Fruit fly (Drosophila melanogaster) whole organism, embryonic: ENCODE results near the gene alpha-PheRS.

ENCODE experiments used
- ATbp ChIP-seq: fragments of 200-800 bp; sonication (Bioruptor generic); optimal IDR thresholded peaks from 2 replicates; lab custom pipeline; 2017; ENCODE audit warnings: missing biosample characterization, mild to moderate bottlenecking, missing genetic modification characterization, missing genetic modification reagents
- CG10366 ChIP-seq: fragments of 200-800 bp; sonication (Bioruptor generic); IDR thresholded peaks from 2 replicates; pipeline ENCODE4 v1.3.6; 2022; ENCODE audit warnings: missing biosample characterization, missing genetic modification characterization
- CG11456 ChIP-seq: fragments of 200-800 bp; sonication (Bioruptor generic); IDR thresholded peaks from 3 replicates; pipeline ENCODE4 v1.3.6; 2022; ENCODE audit warnings: missing biosample characterization, missing genetic modification characterization
- CG11695 ChIP-seq: fragments of 200-800 bp; sonication (Bioruptor generic); IDR thresholded peaks from 3 replicates; pipeline ENCODE4 v1.3.6; 2022; ENCODE audit warnings: missing biosample characterization, missing genetic modification characterization
- CG11723 ChIP-seq: fragments of 200-800 bp; sonication (Bioruptor generic); optimal IDR thresholded peaks from 2 replicates; lab custom pipeline; 2017; ENCODE audit warnings: missing biosample characterization, mild to moderate bottlenecking, missing genetic modification characterization
- CG1529 ChIP-seq: fragments of 200-800 bp; sonication (Bioruptor generic); optimal IDR thresholded peaks from 3 replicates; lab custom pipeline; 2018; ENCODE audit warnings: missing biosample characterization, missing genetic modification characterization
- CG17359 ChIP-seq: fragments of 200-800 bp; sonication (Bioruptor generic); optimal IDR thresholded peaks from 3 replicates; lab custom pipeline; 2018; ENCODE audit warnings: missing biosample characterization, mild to moderate bottlenecking, missing genetic modification characterization, moderate library complexity
- CG17568 ChIP-seq: fragments of 200-800 bp; sonication (Bioruptor generic); optimal IDR thresholded peaks from 2 replicates; lab custom pipeline; 2018; ENCODE audit warnings: missing biosample characterization, mild to moderate bottlenecking, missing genetic modification characterization, moderate library complexity
- CG17612 ChIP-seq: fragments of 200-800 bp; sonication (Bioruptor generic); IDR thresholded peaks from 2 replicates; pipeline ENCODE4 v1.3.6; 2022; ENCODE audit warnings: missing biosample characterization, missing genetic modification characterization
- CG17802 ChIP-seq: fragments of 200-800 bp; sonication (Bioruptor generic); optimal IDR thresholded peaks from 2 replicates; lab custom pipeline; 2018; ENCODE audit warnings: missing biosample characterization, mild to moderate bottlenecking, missing genetic modification characterization, moderate library complexity
- CG17912 ChIP-seq: fragments of 200-800 bp; sonication (Bioruptor generic); optimal IDR thresholded peaks from 2 replicates; lab custom pipeline; 2018; ENCODE audit warnings: missing biosample characterization, mild to moderate bottlenecking, missing genetic modification characterization
- CG30431 ChIP-seq: fragments of 200-800 bp; sonication (Bioruptor generic); optimal IDR thresholded peaks from 2 replicates; lab custom pipeline; 2017; ENCODE audit warnings: missing biosample characterization, missing genetic modification characterization
- CG31365 ChIP-seq: fragments of 200-800 bp; sonication (Bioruptor generic); optimal IDR thresholded peaks from 2 replicates; lab custom pipeline; 2018; ENCODE audit warnings: missing biosample characterization, mild to moderate bottlenecking, missing genetic modification characterization
- CG4820 ChIP-seq: fragments of 200-800 bp; sonication (Bioruptor generic); optimal IDR thresholded peaks from 3 replicates; lab custom pipeline; 2016; ENCODE audit warnings: missing biosample characterization, missing genetic modification characterization
- CG5953 ChIP-seq: fragments of 200-800 bp; sonication (Bioruptor generic); IDR thresholded peaks from 2 replicates; pipeline ENCODE4 v1.3.6; 2022; ENCODE audit warnings: missing biosample characterization, missing genetic modification characterization
- CG6175 ChIP-seq: fragments of 200-800 bp; sonication (Bioruptor generic); IDR thresholded peaks from 3 replicates; pipeline ENCODE4 v1.3.6; 2022; ENCODE audit warnings: missing biosample characterization, missing genetic modification characterization
- CG6654 ChIP-seq: fragments of 200-800 bp; sonication (Bioruptor generic); optimal IDR thresholded peaks from 2 replicates; lab custom pipeline; 2017; ENCODE audit warnings: missing biosample characterization, mild to moderate bottlenecking, missing genetic modification characterization
- CG8388 ChIP-seq: fragments of 200-800 bp; sonication (Bioruptor generic); optimal IDR thresholded peaks from 2 replicates; lab custom pipeline; 2019; ENCODE audit warnings: missing biosample characterization, mild to moderate bottlenecking, missing genetic modification characterization, moderate library complexity
- CG9797 ChIP-seq: fragments of 200-800 bp; sonication (Bioruptor generic); optimal IDR thresholded peaks from 3 replicates; lab custom pipeline; 2018; ENCODE audit warnings: missing biosample characterization, mild to moderate bottlenecking, missing genetic modification characterization
- CHES-1-like ChIP-seq: fragments of 200-800 bp; sonication (Bioruptor generic); optimal IDR thresholded peaks from 2 replicates; lab custom pipeline; 2016; ENCODE audit warnings: missing biosample characterization, missing genetic modification characterization
- CoRest ChIP-seq: fragments of 200-800 bp; sonication (Bioruptor generic); optimal IDR thresholded peaks from 3 replicates; lab custom pipeline; 2018; ENCODE audit warnings: missing biosample characterization, mild to moderate bottlenecking, missing genetic modification characterization, moderate library complexity
- Dll ChIP-seq: fragments of 200-800 bp; sonication (Bioruptor generic); IDR thresholded peaks from 4 replicates; pipeline ENCODE4 v1.3.6; 2022; ENCODE audit warnings: missing biosample characterization, missing genetic modification characterization; ENCODE audit not compliant: partially characterized antibody
- Dp ChIP-seq: fragments of 200-800 bp; sonication (Bioruptor generic); optimal IDR thresholded peaks from 2 replicates; lab custom pipeline; 2018; ENCODE audit warnings: missing biosample characterization, mild to moderate bottlenecking, missing genetic modification characterization, moderate library complexity
- HLH4C ChIP-seq: fragments of 200-800 bp; sonication (Bioruptor generic); IDR thresholded peaks from 3 replicates; pipeline ENCODE4 v1.3.6; 2022; ENCODE audit warnings: missing biosample characterization, missing genetic modification characterization; ENCODE audit not compliant: partially characterized antibody
- Hand ChIP-seq: fragments of 200-800 bp; sonication (Bioruptor generic); optimal IDR thresholded peaks from 2 replicates; lab custom pipeline; 2017; ENCODE audit warnings: mild to moderate bottlenecking, missing biosample characterization, missing genetic modification reagents, missing genetic modification characterization
- Hmx ChIP-seq: fragments of 200-800 bp; sonication (Bioruptor generic); optimal IDR thresholded peaks from 2 replicates; lab custom pipeline; 2016; ENCODE audit warnings: missing biosample characterization, missing genetic modification characterization
- Max ChIP-seq: fragments of 200-800 bp; sonication (Bioruptor generic); optimal IDR thresholded peaks from 2 replicates; lab custom pipeline; 2016; ENCODE audit warnings: missing biosample characterization, mild to moderate bottlenecking, missing genetic modification characterization
- Rx ChIP-seq: fragments of 200-800 bp; sonication (Bioruptor generic); IDR thresholded peaks from 2 replicates; pipeline ENCODE4 v1.3.6; 2022; ENCODE audit warnings: missing biosample characterization, missing genetic modification characterization
- Ssrp ChIP-seq: fragments of 200-800 bp; sonication (Bioruptor generic); optimal IDR thresholded peaks from 2 replicates; lab custom pipeline; 2018; ENCODE audit warnings: missing biosample characterization, mild to moderate bottlenecking, missing genetic modification characterization, moderate library complexity
- Usf ChIP-seq: fragments of 200-800 bp; sonication (Bioruptor generic); optimal IDR thresholded peaks from 2 replicates; lab custom pipeline; 2017; ENCODE audit warnings: missing genotype, missing biosample characterization, missing genetic modification characterization
- bigmax ChIP-seq: fragments of 200-800 bp; sonication (Bioruptor generic); optimal IDR thresholded peaks from 2 replicates; lab custom pipeline; 2018; ENCODE audit warnings: missing biosample characterization, mild to moderate bottlenecking, missing genetic modification characterization
- en ChIP-seq: fragments of 200-800 bp; sonication (Bioruptor generic); optimal IDR thresholded peaks from 2 replicates; lab custom pipeline; 2016; ENCODE audit warnings: missing biosample characterization, missing genetic modification characterization
- eve ChIP-seq, 2 experiments: fragments of >200 bp; optimal IDR thresholded peaks; 2 replicates each; lab custom pipeline; 2017; ENCODE audit warnings: missing biosample characterization in 2 of 2, missing genetic modification characterization in 2 of 2
- fd3F ChIP-seq: fragments of 200-800 bp; sonication (Bioruptor generic); optimal IDR thresholded peaks from 2 replicates; lab custom pipeline; 2018; ENCODE audit warnings: missing biosample characterization, mild to moderate bottlenecking, missing genetic modification characterization, moderate library complexity
- gfzf ChIP-seq: fragments of 200-800 bp; sonication (Bioruptor generic); optimal IDR thresholded peaks from 2 replicates; lab custom pipeline; 2016; ENCODE audit warnings: missing biosample characterization, mild to moderate bottlenecking, missing genetic modification characterization, moderate library complexity
- lab ChIP-seq: fragments of 200-800 bp; sonication (Bioruptor generic); optimal IDR thresholded peaks from 3 replicates; lab custom pipeline; 2017; ENCODE audit warnings: missing biosample characterization, missing genetic modification characterization, mild to moderate bottlenecking, moderate library complexity, missing genetic modification reagents
- lov ChIP-seq, 2 experiments: fragments of 200-800 bp in 1 of 2; fragments of >200 bp in 1 of 2; sonication (Bioruptor generic) in 1 of 2; IDR thresholded peaks in 1 of 2; optimal IDR thresholded peaks in 1 of 2; 2 replicates in 1 of 2; 3 replicates in 1 of 2; pipeline versions ENCODE4 v1.3.6 to Lab custom; 2017 to 2022; ENCODE audit warnings: missing biosample characterization in 1 of 2, missing genetic modification characterization in 1 of 2
- maf-S ChIP-seq: fragments of 200-800 bp; sonication (Bioruptor generic); optimal IDR thresholded peaks from 2 replicates; lab custom pipeline; 2016; ENCODE audit warnings: missing biosample characterization, missing genetic modification characterization
- onecut ChIP-seq: fragments of 200-800 bp; sonication (Bioruptor generic); IDR thresholded peaks from 2 replicates; pipeline ENCODE4 v1.3.6; 2022; ENCODE audit warnings: missing biosample characterization, missing genetic modification characterization
- org-1 ChIP-seq: fragments of 200-800 bp; sonication (Bioruptor generic); optimal IDR thresholded peaks from 2 replicates; lab custom pipeline; 2017; ENCODE audit warnings: missing biosample characterization, missing genetic modification characterization
- pita ChIP-seq: fragments of 200-800 bp; sonication (Bioruptor generic); optimal IDR thresholded peaks from 2 replicates; lab custom pipeline; 2017; ENCODE audit warnings: missing biosample characterization, mild to moderate bottlenecking, missing genetic modification characterization
- pros ChIP-seq: fragments of 200-800 bp; sonication (Bioruptor generic); optimal IDR thresholded peaks from 3 replicates; lab custom pipeline; 2019; ENCODE audit warnings: missing biosample characterization, mild to moderate bottlenecking, missing genetic modification characterization, moderate library complexity
- pum ChIP-seq: fragments of 200-800 bp; sonication (Bioruptor generic); optimal IDR thresholded peaks from 2 replicates; lab custom pipeline; 2016; ENCODE audit warnings: missing biosample characterization, missing genetic modification characterization
- row ChIP-seq: fragments of 200-800 bp; sonication (Bioruptor generic); IDR thresholded peaks from 3 replicates; pipeline ENCODE4 v1.3.6; 2022; ENCODE audit warnings: missing biosample characterization, missing genetic modification characterization
- sisA ChIP-seq: fragments of 200-800 bp; sonication (Bioruptor generic); IDR thresholded peaks from 2 replicates; pipeline ENCODE4 v1.3.6; 2022; ENCODE audit warnings: missing biosample characterization, missing genetic modification characterization
- sr ChIP-seq: fragments of 200-800 bp; sonication (Bioruptor generic); IDR thresholded peaks from 3 replicates; pipeline ENCODE4 v1.3.6; 2022; ENCODE audit warnings: missing biosample characterization, missing genetic modification characterization
- tap ChIP-seq: fragments of 200-800 bp; optimal IDR thresholded peaks from 3 replicates; lab custom pipeline; 2019; ENCODE audit warnings: missing biosample characterization, mild to moderate bottlenecking, missing genetic modification characterization, moderate library complexity
- trem ChIP-seq: fragments of 200-800 bp; optimal IDR thresholded peaks from 3 replicates; lab custom pipeline; 2019; ENCODE audit warnings: missing biosample characterization, mild to moderate bottlenecking, missing genetic modification characterization, moderate library complexity
- trh ChIP-seq: fragments of 200-800 bp; sonication (Bioruptor generic); optimal IDR thresholded peaks from 2 replicates; lab custom pipeline; 2016; ENCODE audit warnings: missing biosample characterization, missing genetic modification characterization
- zen2 ChIP-seq: fragments of 200-800 bp; sonication (Bioruptor generic); IDR thresholded peaks from 3 replicates; pipeline ENCODE4 v1.3.6; 2022; ENCODE audit warnings: missing biosample characterization, missing genetic modification characterization; ENCODE audit not compliant: partially characterized antibody

alpha-PheRS gene

dm6 chrX:8115717-8116311 lies 29.6 kb downstream of the alpha-PheRS start, which contains the start of gene Gclc (continued):
- TF ChIP-seq org-1 (GFP tag; lab: Kevin White, UChicago) (no peak), trh (GFP tag; lab: Kevin White, UChicago) (no peak), pum (GFP tag; lab: Kevin White, UChicago) (no peak), CG6654 (GFP tag; lab: Kevin White, UChicago) (no peak), CG8388 (no peak), CG11695 (no peak), CG17802 (tag; lab: Kevin White, UChicago) (no peak), onecut (GFP tag; lab: Robert Waterston, UW) (no peak), CG30431 (GFP tag; lab: Kevin White, UChicago) (no peak), Rx (GFP tag; lab: Robert Waterston, UW) (no peak), CHES-1-like (GFP tag; lab: Kevin White, UChicago) (no peak), CG11456 (GFP tag; lab: Robert Waterston, UW) (no peak), pros (GFP tag; lab: Kevin White, UChicago) (no peak), trem (tag; lab: Kevin White, UChicago) (peak; percentile 31), Max (GFP tag; lab: Kevin White, UChicago) (peak; percentile 23), CG31365 (tag; lab: Kevin White, UChicago) (no peak), CG17912 (no peak), CG9797 (peak; percentile 64), maf-S (GFP tag; lab: Kevin White, UChicago) (no peak), CG17612 (GFP tag; lab: Robert Waterston, UW) (no peak), Hand (GFP tag; lab: Kevin White, UChicago) (no peak), fd3F (no peak), Dp (GFP tag; lab: Kevin White, UChicago) (peak; percentile 43), HLH4C (GFP tag; lab: Robert Waterston, UW) (peak; percentile 34; the same call in 1 of the 3 replicates), lov (optimal IDR thresholded peaks at IDR 0.05; lab: Kevin White, UChicago) (no peak), lov (GFP tag; IDR thresholded peaks at IDR 0.05; lab: Robert Waterston, UW) (no peak), CG4820 (GFP tag; lab: Kevin White, UChicago) (no peak), Hmx (GFP tag; lab: Kevin White, UChicago) (no peak), CG5953 (GFP tag; lab: Robert Waterston, UW) (no peak), CG11723 (GFP tag; lab: Kevin White, UChicago) (no peak), en (GFP tag; lab: Kevin White, UChicago) (no peak), CG6175 (GFP tag; lab: Robert Waterston, UW) (no peak), row (GFP tag; lab: Robert Waterston, UW) (peak; percentile 25; the same call in 1 of the 3 replicates), Usf (GFP tag; lab: Kevin White, UChicago) (no peak), gfzf (peak; percentile 77), Dll (GFP tag; lab: Robert Waterston, UW) (peak; percentile 50; the same call in 1 of the 4 replicates), CG17359 (tag; lab: Kevin White, UChicago) (no peak), zen2 (GFP tag; lab: Robert Waterston, UW) (no peak), CG10366 (GFP tag; lab: Robert Waterston, UW) (no peak), sisA (GFP tag; lab: Robert Waterston, UW) (no peak), tap (tag; lab: Kevin White, UChicago) (no peak), bigmax (GFP tag; lab: Kevin White, UChicago) (no peak), CG17568 (GFP tag; lab: Kevin White, UChicago) (peak; percentile 24), lab (GFP tag; lab: Kevin White, UChicago) (peak; percentile 24), eve (GFP tag; optimal IDR thresholded peaks at IDR 0.05; lab: Kevin White, UChicago) (no peak), Ssrp (tag; lab: Kevin White, UChicago) (no peak), sr (GFP tag; lab: Robert Waterston, UW) (0 out of 3 replicates have a peak, but pooled peaks have one; percentile 52), ATbp (GFP tag; lab: Kevin White, UChicago) (no peak), pita (no peak), CG1529 (GFP tag; lab: Kevin White, UChicago) (no peak), CoRest (tag; lab: Kevin White, UChicago) (no peak)
